Fruit fly (Drosophila melanogaster) whole organism, prepupa: Measurements from ENCODE around the gene OS9.

Source experiments
- CG6854 ChIP-seq: fragments of 200-800 bp; sonication (Bioruptor generic); optimal IDR thresholded peaks from 2 replicates; lab custom pipeline; 2017; ENCODE audit warnings: missing biosample characterization, mild to moderate bottlenecking, missing genetic modification characterization
- CG8319 ChIP-seq: fragments of 200-800 bp; sonication (Bioruptor generic); optimal IDR thresholded peaks from 3 replicates; lab custom pipeline; 2016; ENCODE audit warnings: missing biosample characterization, missing genetic modification characterization

dm6 chr2L:19952221-19952620 lies 14.1 kb downstream of the OS9 start:
- TF ChIP-seq CG6854 (GFP tag; lab: Kevin White, UChicago) (no peak), CG8319 (GFP tag; lab: Kevin White, UChicago) (no peak)
